Fruit fly (Drosophila melanogaster): ENCODE results near the gene CG17896.

The CG17896 gene

DNA sequence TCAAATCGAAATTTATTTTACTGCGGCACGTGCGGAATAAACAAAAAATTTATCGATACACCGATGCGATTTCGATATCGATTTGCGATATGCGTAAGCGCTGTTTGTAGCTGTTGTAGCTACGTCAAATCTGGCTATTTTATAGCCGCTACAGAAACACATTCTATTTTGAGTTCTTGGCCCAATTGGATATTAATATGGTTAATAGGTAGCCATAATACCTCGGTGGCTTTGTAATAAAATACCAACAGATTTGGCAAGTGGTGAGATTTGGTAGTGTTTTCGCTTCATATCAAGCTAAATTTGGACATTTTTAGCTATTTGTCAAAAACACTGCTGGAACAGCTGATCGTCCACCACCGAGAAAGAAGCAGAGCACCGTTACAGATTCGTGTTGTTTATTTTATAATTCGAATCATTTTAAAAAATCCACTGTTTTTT lies 5.8 kb downstream of the CG17896 start, which contains the start of the genes CG18273 and CG3156 (continued):
- TF ChIP-seq CG33557 (GFP tag; optimal IDR thresholded peaks at IDR 0.05) (no peak), lab (GFP tag; optimal IDR thresholded peaks at IDR 0.05) (no peak), E2f1 (GFP tag; IDR thresholded peaks at IDR 0.05) (no peak), CG7963 (GFP tag; IDR thresholded peaks at IDR 0.05; ENCODE audit: partially characterized antibody) (no peak), CG8765 (GFP tag; IDR thresholded peaks at IDR 0.05) (no peak), Hey (tag; optimal IDR thresholded peaks at IDR 0.05) (no peak), seq (GFP tag; IDR thresholded peaks at IDR 0.05) (no peak), ara (GFP tag; IDR thresholded peaks at IDR 0.05) (no peak), CG31441 (GFP tag; IDR thresholded peaks at IDR 0.05) (no peak), CG3847 (GFP tag; IDR thresholded peaks at IDR 0.05) (0 out of 2 replicates have a peak, but pooled peaks have one; percentile 23), nau (GFP tag; optimal IDR thresholded peaks at IDR 0.05) (no peak), slou (GFP tag; optimal IDR thresholded peaks at IDR 0.05) (no peak), abd-A (tag; optimal IDR thresholded peaks at IDR 0.05) (no peak), gsb (GFP tag; IDR thresholded peaks at IDR 0.05) (no peak), D (optimal IDR thresholded peaks at IDR 0.05) (no peak), D (GFP tag; optimal IDR thresholded peaks at IDR 0.05) (no peak), h (optimal IDR thresholded peaks at IDR 0.05) (no peak), amos (GFP tag; IDR thresholded peaks at IDR 0.05; ENCODE audit: partially characterized antibody) (peak; percentile 28; the same call in 1 of the 2 replicates), ssp (GFP tag; IDR thresholded peaks at IDR 0.05) (peak; percentile 61), tx (GFP tag; optimal IDR thresholded peaks at IDR 0.05) (no peak), Gug (GFP tag; IDR thresholded peaks at IDR 0.05) (no peak), hkb (optimal IDR thresholded peaks at IDR 0.05) (no peak), hkb (GFP tag; IDR thresholded peaks at IDR 0.05) (no peak), gsb-n (tag; optimal IDR thresholded peaks at IDR 0.05) (peak; percentile 21), CrebB (tag; optimal IDR thresholded peaks at IDR 0.05) (no peak), Ptx1 (GFP tag; IDR thresholded peaks at IDR 0.05) (no peak), slp2 (GFP tag; optimal IDR thresholded peaks at IDR 0.05) (no peak), CG9876 (GFP tag; optimal IDR thresholded peaks at IDR 0.05) (no peak), sc (optimal IDR thresholded peaks at IDR 0.05) (no peak), sc (GFP tag; optimal IDR thresholded peaks at IDR 0.05) (no peak), lbe (GFP tag; optimal IDR thresholded peaks at IDR 0.05) (no peak), tll (GFP tag; optimal IDR thresholded peaks at IDR 0.05) (no peak), ERR (GFP tag; optimal IDR thresholded peaks at IDR 0.05) (no peak), pho (GFP tag; optimal IDR thresholded peaks at IDR 0.05) (peak; percentile 15), zf30C (GFP tag; optimal IDR thresholded peaks at IDR 0.05) (no peak), Elba2 (GFP tag; optimal IDR thresholded peaks at IDR 0.05) (peak; percentile 82), CHES-1-like (GFP tag; optimal IDR thresholded peaks at IDR 0.05) (peak; percentile 66), CG4617 (GFP tag; optimal IDR thresholded peaks at IDR 0.05; ENCODE audit: borderline replicate concordance) (no peak), CG15601 (tag; optimal IDR thresholded peaks at IDR 0.05) (no peak), CG4424 (GFP tag; optimal IDR thresholded peaks at IDR 0.05) (no peak), CG12155 (GFP tag; optimal IDR thresholded peaks at IDR 0.05) (no peak), Mrtf (GFP tag; IDR thresholded peaks at IDR 0.05) (no peak), MESR4 (GFP tag; optimal IDR thresholded peaks at IDR 0.05) (no peak), ken (GFP tag; IDR thresholded peaks at IDR 0.05) (no peak), CG32532 (GFP tag; IDR thresholded peaks at IDR 0.05) (no peak), Ets97D (GFP tag; optimal IDR thresholded peaks at IDR 0.05) (peak; percentile 43), nerfin-2 (GFP tag; IDR thresholded peaks at IDR 0.05; ENCODE audit: partially characterized antibody) (no peak; the same call in none of the 2 replicates), Adf1 (GFP tag; IDR thresholded peaks at IDR 0.05) (no peak), exex (tag; optimal IDR thresholded peaks at IDR 0.05) (no peak), scrt (GFP tag; optimal IDR thresholded peaks at IDR 0.05) (no peak), tap (tag; optimal IDR thresholded peaks at IDR 0.05) (no peak), CG1832 (GFP tag; optimal IDR thresholded peaks at IDR 0.05) (no peak), Dref (GFP tag; IDR thresholded peaks at IDR 0.05) (peak; percentile 74)

Data from whole organism, embryonic.